1 worm cellular context compared by ENCODE assay signal in the genomic region with DNA sequence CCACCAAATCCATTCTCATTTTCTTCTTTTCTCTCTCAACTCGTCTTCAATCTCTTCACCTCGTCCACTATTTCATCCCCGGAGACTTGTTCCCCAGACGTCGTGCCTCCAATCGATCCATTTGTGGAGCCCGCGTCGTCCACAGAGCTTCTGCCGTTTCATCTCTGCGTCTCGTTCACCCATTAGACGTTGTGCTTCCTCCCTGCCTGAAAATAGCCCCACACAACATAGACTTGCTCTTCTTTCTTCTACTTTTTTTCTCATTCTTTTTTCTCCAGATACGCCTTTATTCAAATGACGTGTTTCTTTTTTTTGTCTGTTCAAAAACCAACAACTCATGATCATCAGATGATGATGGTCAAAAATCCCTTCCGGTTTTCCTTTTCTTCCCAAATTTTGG.
TF ChIP-seq lines count a peak whose summit lies in the region.

No protein-coding gene starts in this region.

TF ChIP-seq in whole organism, L4 larva, 104 proteins besides CTCF, POLR2A, EP300 and RAD21 (continued from another document):
- TF ChIP-seq rbr-2 (tag; optimal IDR thresholded peaks at IDR 0.05; lab: Kevin White, UChicago) (peak; percentile 76), T26A8.4 (GFP tag; IDR thresholded peaks at IDR 0.05; lab: Robert Waterston, UW) (no peak), skn-1 (tag; optimal IDR thresholded peaks at IDR 0.05; lab: Kevin White, UChicago) (no peak), sdz-12 (GFP tag; optimal IDR thresholded peaks at IDR 0.05; lab: Kevin White, UChicago) (no peak), ces-1 (GFP tag; optimal IDR thresholded peaks at IDR 0.05; lab: Kevin White, UChicago) (no peak), saeg-2 (GFP tag; IDR thresholded peaks at IDR 0.05; lab: Robert Waterston, UW) (no peak), nhr-111 (GFP tag; optimal IDR thresholded peaks at IDR 0.05; lab: Kevin White, UChicago) (no peak), tag-97 (GFP tag; IDR thresholded peaks at IDR 0.05; lab: Robert Waterston, UW) (no peak), ceh-32 (tag; optimal IDR thresholded peaks at IDR 0.05; lab: Kevin White, UChicago; ENCODE audit: poor library complexity) (no peak), daf-19 (GFP tag; conservative IDR thresholded peaks at IDR 0.05; lab: Robert Waterston, UW) (no peak), unc-130 (GFP tag; optimal IDR thresholded peaks at IDR 0.05; lab: Kevin White, UChicago) (no peak)
